Worm (Caenorhabditis elegans): ENCODE data around the gene ceh-28.

The ceh-28 gene

DNA sequence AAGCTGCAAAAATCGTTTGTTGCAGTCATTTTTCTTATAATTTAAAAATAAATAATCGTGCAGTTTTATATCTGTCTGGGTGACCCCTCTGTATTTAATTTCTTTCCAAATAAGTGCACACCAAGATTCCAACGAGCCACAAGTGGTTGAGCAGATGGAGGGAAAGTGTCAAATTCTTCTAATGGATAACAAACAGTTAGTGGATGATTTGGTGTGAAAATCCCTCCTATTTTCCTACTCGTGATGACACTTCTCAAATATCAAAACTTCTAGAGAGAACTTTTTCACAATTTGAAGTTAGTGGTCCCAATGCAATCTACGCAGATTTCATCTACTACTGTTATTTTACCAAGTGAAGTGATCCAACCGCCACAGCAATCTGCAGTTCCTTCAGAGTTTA lies at the start of gene ceh-28:
TSS of gene ceh-28 (plus strand) at position 301 of the 400 bp plus-strand sequence.
- no peak for TF ChIP-seq unc-62 (GFP tag; optimal IDR thresholded peaks at IDR 0.05)

DNA sequence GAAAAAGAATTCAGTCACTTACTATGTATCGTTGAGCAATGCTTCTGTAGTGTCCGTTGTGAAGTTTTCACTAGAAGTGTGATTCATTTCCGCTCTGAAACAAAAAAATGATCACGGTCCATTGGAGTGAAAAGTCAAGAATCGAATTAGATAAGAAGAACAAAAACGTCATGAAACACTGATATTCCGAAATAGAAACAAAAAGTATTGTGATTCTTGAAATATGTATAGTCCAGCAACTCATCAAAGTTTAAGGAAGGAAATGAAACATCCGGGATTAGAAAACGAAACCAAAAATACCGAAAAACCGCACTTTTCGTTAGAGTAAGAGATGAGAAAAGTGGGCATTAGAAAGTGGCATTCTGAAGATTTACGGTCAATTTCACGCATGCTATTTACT lies 41.9 kb upstream of the ceh-28 start, which contains the start of gene npr-10:
TSS of gene npr-10 (minus strand) at position 101 of the 400 bp plus-strand sequence.
- no peak for TF ChIP-seq unc-62 (GFP tag; optimal IDR thresholded peaks at IDR 0.05)

DNA sequence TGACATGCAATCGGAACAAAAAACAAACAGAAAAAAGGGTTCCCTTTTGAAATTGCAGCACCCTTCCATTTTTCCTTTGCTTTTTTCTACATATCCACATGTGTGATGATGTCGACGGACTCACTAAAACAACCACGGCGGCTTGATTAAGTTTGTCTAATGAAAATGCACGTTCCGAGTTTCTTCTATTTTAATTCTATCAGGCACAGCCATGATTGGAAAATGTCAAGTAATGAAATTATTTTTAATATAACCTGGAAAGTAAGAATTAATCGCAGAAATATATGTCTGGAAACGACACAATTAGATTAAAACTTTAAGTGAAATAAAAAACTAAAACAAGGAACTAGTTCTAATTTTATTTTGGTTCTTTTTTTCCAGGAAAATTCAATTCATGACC lies 40.6 kb upstream of the ceh-28 start:
- no peak for TF ChIP-seq unc-62 (GFP tag; optimal IDR thresholded peaks at IDR 0.05)

DNA sequence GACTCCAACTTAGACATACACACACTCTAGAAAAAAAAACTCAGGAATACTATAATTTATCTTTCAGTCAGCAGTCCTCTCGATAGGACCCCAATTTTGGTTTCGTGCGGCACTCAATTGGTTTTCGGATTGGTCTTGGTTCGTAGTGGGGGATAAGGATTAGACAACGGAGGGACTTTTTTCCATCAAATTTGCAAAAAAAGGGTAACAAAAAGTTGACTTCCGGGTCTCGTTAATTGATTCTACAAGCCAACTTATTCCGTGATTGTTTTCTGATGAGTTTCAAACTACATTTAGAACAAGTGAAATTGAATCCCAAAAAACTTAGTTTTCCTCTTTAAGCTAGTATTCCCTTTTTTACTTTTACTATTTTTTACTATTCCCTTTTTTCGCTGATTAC lies 40.1 kb upstream of the ceh-28 start:
- no peak for TF ChIP-seq unc-62 (GFP tag; optimal IDR thresholded peaks at IDR 0.05)

DNA sequence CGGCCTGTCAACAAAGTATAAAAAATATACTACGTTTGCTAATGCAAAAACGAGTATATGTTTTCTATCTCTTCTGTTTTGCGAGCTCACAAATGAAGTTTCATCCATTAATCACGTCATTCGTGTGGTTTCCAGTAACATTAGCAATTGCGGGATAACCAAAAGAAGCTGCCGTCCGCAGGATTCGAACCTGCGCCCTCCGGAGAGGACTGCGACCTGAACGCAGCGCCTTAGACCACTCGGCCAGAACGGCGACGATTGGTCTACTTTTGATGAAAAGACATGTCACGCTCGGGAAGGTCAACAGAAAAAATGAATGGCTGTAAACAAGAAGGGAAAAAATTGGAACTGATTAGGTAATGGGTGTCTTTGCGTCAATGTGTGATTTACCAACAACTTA lies 35.7 kb upstream of the ceh-28 start:
- no peak for TF ChIP-seq unc-62 (GFP tag; optimal IDR thresholded peaks at IDR 0.05)

DNA sequence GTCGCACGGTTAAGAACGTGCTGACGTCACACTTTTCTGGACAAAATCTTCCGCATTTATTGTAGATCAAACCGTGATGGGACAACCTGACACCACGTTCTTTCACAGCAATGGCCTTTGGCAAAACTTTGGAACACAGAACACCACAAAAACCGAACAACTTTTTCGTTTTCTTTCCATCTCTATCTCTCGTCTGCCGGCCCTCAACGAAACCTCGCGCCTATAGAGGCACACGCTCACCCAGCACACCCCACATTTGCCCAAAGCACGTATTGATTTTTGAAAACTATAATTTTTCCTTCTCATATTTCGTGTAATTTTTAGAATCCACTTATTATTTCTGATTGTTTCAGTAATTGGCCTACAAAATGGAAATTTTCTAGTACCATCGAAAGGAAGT lies 32.6 kb upstream of the ceh-28 start:
- TF ChIP-seq unc-62 (GFP tag; optimal IDR thresholded peaks at IDR 0.05), result no peak

DNA sequence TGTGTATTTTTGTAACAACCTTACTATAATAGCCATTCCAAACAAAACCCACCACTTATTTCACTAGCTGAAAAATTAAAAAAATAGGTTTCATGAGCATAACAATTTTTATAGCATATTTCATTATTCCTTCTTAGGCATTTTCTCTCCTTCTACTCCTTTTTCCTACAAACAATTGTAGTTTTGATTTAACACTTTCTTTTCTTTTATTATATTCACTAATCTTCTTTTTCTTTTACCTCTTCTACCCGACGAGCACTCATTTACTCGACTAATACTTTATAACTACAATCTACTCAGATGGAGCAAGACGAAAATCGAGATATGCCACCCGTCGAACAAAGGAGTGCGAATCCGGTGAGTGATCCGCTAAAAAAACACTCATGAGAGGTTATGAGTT lies 26.2 kb upstream of the ceh-28 start, which contains the start of gene C53C7.3:
TSS of gene C53C7.3 (plus strand) at position 301 of the 400 bp plus-strand sequence.
- no peak for TF ChIP-seq unc-62 (GFP tag; optimal IDR thresholded peaks at IDR 0.05)

DNA sequence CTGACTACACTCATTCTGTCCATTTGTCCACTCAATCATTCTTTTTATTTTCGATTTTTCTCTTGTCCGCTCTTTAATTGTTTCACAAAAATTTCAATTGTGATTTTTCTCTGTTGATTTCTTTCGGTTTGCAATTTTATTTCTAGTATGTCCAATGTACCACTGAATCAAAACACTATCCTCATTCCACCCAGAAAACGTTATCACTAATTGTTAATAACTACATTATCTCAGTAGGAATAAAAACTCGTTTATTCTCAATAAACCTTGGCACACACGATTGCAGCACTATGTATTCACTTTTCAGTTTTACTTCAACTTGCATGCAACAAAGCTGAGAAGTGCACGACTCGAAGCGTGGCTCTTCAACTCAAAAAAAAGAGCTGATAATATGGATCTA lies 23.1 kb upstream of the ceh-28 start, which contains the start of gene K03A11.1:
TSS of gene K03A11.1 (plus strand) at position 301 of the 400 bp plus-strand sequence.
- TF ChIP-seq unc-62 (GFP tag; optimal IDR thresholded peaks at IDR 0.05), result no peak

DNA sequence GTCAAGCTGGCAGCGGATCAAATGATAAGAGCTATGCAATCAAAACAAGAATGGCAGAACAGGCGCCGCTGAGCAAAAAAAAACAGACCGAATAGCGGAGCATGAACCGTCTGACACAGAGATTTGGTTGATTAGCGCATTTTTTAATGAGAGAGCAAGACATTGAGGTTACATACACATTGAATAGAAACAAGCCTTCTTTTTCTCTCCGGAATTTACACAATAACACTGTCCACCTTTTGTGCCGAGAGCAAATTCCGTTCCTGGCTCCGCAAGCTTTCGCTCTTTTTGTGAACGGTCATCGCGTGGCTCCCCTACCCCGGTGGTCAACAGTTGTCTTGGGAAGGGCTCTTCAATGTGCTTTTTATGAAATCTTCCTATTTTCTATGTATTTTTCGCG lies 18.9 kb upstream of the ceh-28 start, which contains the start of gene K03A11.6:
TSS of gene K03A11.6 (plus strand) at position 301 of the 400 bp plus-strand sequence.
- no peak for TF ChIP-seq unc-62 (GFP tag; optimal IDR thresholded peaks at IDR 0.05)

DNA sequence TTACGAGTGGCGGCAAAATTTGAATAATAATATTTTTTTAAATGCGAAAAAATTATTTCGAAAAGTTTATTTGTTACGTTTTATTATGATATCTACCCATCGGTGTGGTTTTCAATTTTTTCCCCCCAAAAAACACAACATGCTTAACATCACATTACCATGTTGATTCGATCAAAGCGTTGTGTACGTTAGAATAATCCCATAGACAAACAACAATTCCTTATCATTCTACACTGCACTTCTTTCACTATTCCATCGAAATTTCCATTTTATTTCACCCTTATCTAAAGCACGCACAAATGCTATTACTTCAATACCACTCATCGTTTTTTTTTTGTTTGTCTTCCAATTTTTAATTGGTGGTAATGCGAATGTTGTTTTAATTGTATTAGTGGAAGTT lies 14.5 kb upstream of the ceh-28 start:
- no peak for TF ChIP-seq unc-62 (GFP tag; optimal IDR thresholded peaks at IDR 0.05)

DNA sequence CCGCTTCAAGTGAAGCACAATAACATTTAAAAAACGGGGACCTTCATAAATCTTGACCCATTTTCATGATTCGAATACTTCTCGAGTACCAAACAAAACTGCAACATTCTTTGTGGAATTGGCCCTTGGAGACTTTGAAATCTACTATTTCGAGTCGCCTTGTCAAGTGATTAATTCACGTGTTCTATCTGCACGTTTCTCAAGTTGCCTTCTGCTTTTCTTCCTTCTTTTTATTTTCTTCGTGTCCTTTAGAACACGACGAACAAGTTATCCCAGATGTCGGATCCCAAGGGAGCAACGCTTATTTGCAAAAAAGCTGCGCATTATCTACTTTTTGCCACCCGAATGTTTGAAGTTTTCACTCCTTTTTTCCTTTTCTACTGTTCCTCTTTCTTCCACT lies 13.1 kb upstream of the ceh-28 start:
- TF ChIP-seq unc-62 (GFP tag; optimal IDR thresholded peaks at IDR 0.05), result no peak

DNA sequence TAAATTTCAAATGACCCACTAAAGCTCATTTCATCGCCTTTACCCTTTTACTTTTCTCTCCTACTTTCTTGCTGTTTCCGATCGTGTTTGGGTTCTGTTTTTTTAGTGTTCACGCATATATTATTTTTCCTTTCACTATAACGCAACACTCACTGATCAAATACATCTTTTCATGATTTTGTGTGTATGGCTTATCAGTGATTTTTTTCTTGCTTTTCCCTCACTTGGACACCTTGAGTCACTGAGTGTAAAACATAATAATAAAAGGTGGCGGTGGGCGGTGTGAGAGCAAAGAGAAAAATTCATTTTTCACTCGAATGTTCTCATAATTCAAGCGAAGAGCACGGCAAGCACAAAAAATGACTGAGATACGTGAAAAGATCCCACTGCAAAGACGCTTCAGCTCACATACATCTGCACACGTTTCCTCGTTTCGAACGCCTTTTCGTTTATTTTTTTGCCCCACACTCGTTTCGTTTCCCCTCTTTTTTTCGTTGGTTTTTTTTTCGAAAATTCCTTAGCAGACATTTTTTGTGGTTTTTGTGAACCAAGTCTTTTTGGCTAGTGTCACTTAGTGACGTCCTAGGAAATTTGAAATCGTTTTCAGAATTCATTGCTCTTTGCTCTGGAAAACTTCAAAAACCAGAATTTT lies 11.4 kb upstream of the ceh-28 start, which contains the start of gene K03A11.5:
TSS of gene K03A11.5 (plus strand) at position 602 of the 652 bp plus-strand sequence.
- TF ChIP-seq unc-62 (GFP tag; optimal IDR thresholded peaks at IDR 0.05), result no peak

DNA sequence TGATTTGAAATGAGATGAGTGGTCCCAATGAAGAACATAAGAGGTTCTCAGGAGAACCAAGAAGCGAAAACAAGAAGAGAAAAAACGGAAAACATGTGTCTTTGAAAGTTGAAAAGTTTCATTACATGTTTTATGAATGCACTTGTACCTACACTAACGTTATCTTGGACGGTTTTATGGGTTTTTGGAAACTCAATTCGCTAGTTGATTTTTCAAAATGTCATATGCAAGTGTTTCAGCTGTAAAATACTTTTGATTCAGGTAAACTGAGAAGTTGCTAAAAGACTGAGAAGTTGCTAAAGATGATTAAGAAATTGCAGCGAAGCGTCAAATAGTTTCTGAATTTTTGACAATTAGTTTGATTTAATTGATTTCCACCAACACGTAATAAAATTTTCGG lies 3.4 kb upstream of the ceh-28 start, which contains the start of gene cpx-2:
TSS of gene cpx-2 (minus strand) at position 101 of the 400 bp plus-strand sequence.
- TF ChIP-seq unc-62 (GFP tag; optimal IDR thresholded peaks at IDR 0.05), result no peak

DNA sequence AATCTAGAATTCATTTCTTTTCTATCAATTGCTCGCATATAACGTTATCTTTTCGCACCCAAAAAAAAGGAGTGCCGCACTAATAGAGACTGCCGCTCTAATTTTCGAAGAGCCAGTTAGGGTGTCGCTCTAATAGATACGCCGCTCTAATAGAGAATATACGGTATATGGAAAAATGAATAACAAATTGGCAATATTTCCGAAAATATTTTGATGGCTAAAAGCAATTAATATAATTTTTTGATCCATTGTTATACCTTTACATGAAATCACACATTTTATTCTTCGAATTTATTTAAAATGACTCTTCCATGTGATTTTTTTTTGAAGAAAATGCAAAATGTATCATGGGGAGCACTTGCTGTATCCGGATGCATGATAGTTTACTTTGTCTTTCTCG lies 3.4 kb downstream of the ceh-28 start, which contains the start of gene K03A11.4:
TSS of gene K03A11.4 (plus strand) at position 301 of the 400 bp plus-strand sequence.
- no peak for TF ChIP-seq unc-62 (GFP tag; optimal IDR thresholded peaks at IDR 0.05)

DNA sequence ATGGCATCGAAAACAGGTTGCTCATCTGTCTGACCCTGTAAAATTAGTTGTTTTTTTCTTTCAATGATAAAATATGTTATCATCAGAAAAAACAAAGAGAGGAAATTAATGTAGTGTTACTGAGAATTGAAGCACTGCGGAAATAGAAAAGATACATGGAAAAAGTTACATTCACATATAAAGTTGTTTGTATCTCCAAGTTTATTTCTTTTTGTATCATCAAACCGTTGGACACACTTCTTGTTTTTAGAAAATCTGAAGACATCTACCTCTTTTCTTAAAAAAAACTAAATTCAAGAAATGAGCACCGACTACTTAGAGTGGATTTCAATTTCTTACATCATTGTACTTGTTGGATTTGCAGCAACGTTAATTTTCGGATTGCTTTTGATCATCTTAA lies 7.9 kb downstream of the ceh-28 start, which contains the start of gene str-10:
TSS of gene str-10 (plus strand) at position 301 of the 400 bp plus-strand sequence.
- TF ChIP-seq unc-62 (GFP tag; optimal IDR thresholded peaks at IDR 0.05), result no peak

DNA sequence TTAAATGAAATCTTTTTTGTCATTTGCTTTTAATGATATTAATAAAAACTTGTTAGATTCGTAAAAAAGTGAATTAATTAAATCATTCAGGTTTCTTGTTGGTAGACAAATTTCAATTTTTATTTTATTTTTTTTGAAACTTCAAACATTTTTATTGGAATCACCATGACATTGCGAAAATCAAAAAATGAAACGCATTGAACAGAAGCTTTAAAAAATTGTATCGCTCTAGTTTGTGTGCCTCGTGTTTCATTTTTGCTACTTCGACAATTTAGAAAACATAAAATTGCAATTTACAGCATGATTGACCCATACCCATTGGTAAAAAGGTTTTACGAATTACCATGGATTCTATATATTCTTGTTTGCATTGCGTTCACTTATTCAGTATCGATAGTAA lies 9.8 kb downstream of the ceh-28 start, which contains the start of gene R03G8.1:
TSS of gene R03G8.1 (plus strand) at position 301 of the 400 bp plus-strand sequence.
- TF ChIP-seq unc-62 (GFP tag; optimal IDR thresholded peaks at IDR 0.05), result no peak

DNA sequence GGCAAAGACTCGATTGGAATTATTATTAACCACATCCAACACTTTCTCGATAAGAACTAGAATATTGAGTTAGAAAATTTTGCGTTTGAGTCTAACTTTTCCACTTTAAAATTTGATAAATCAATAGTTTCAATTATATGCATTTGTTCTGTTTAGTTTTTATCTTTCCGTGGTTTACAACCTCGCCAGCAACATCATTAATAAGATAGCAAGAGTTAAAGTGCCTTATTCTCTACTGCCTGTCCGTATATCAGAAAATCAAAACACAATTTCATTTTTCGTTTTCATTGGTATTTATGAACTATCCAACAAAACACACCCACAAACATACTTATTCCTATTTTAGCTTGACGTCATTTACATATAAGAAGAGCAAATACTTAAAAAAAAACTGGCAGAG lies 14.1 kb downstream of the ceh-28 start:
- TF ChIP-seq unc-62 (GFP tag; optimal IDR thresholded peaks at IDR 0.05), result no peak
